Fruit fly (Drosophila melanogaster) whole organism, adult: Measurements from ENCODE around the gene SrpRalpha.

ENCODE experiments used
- CG14711 ChIP-seq: fragments of 200-800 bp; sonication (Bioruptor generic); optimal IDR thresholded peaks from 2 replicates; lab custom pipeline; 2018; ENCODE audit warnings: missing biosample characterization, mild to moderate bottlenecking, missing genetic modification characterization, moderate library complexity
- CG1620 ChIP-seq: fragments of 200-800 bp; sonication (Bioruptor generic); optimal IDR thresholded peaks from 2 replicates; lab custom pipeline; 2016; ENCODE audit warnings: missing biosample characterization, missing genetic modification characterization
- Clk ChIP-seq: fragments of 200-800 bp; sonication (Bioruptor generic); optimal IDR thresholded peaks from 2 replicates; lab custom pipeline; 2017; ENCODE audit warnings: missing biosample characterization, missing genetic modification characterization
- Crg-1 ChIP-seq: fragments of 200-800 bp; sonication (Bioruptor generic); optimal IDR thresholded peaks from 2 replicates; lab custom pipeline; 2016; ENCODE audit warnings: missing biosample characterization, missing genetic modification characterization
- Mnt ChIP-seq: fragments of 200-800 bp; sonication (Bioruptor generic); optimal IDR thresholded peaks from 2 replicates; lab custom pipeline; 2016; ENCODE audit warnings: missing biosample characterization, mild to moderate bottlenecking, missing genetic modification characterization
- bab1 ChIP-seq: fragments of 200-800 bp; sonication (Bioruptor generic); optimal IDR thresholded peaks from 3 replicates; lab custom pipeline; 2019; ENCODE audit warnings: missing biosample characterization, mild to moderate bottlenecking, missing genetic modification characterization, moderate library complexity
- cnc ChIP-seq, 2 experiments: fragments of >200 bp; optimal IDR thresholded peaks; 2 replicates each; lab custom pipeline; 2017
- kay ChIP-seq: fragments of 200-800 bp; sonication (Bioruptor generic); peaks from one replicate; lab custom pipeline; 2016; ENCODE audit warnings: missing biosample characterization, missing genetic modification characterization, borderline replicate concordance
- tj ChIP-seq: fragments of 200-800 bp; sonication (Bioruptor generic); optimal IDR thresholded peaks from 3 replicates; lab custom pipeline; 2017; ENCODE audit warnings: missing biosample characterization, mild to moderate bottlenecking, missing genetic modification characterization, moderate library complexity

DNA sequence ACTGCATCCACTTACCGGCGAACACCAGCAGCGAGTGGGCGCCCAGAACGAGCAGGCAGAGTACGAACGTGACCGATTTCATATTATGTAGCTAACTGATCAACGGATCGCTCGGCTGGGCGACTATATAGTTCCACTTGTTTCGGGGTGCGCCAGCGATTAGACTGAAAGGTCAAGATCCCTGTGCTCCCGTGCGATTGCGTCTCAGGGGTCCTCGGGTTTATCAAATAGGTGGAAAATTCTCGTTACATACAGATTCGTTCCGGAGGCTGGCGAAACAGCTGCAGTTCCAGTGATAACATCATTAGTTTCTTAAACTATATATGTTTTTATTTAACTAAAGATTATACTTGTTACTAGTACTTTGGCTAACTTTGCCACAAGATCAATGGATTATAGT lies 11.3 kb upstream of the SrpRalpha start, which contains the start of gene ssp7:
- TF ChIP-seq kay (GFP tag; lab: Kevin White, UChicago) = no peak
- TF ChIP-seq Crg-1 (GFP tag; lab: Kevin White, UChicago) = no peak
- TF ChIP-seq Mnt (GFP tag; lab: Kevin White, UChicago) = no peak
- TF ChIP-seq tj = no peak
- TF ChIP-seq CG1620 (GFP tag; lab: Kevin White, UChicago) = no peak
- no peak for TF ChIP-seq CG14711
- no peak for TF ChIP-seq cnc (optimal IDR thresholded peaks at IDR 0.05; lab: Kevin White, UChicago)
- no peak for TF ChIP-seq bab1 (GFP tag; lab: Kevin White, UChicago)
- TF ChIP-seq Clk (GFP tag; lab: Kevin White, UChicago) = no peak
